Worm (Caenorhabditis elegans): ENCODE results near the gene snf-5.

DNA sequence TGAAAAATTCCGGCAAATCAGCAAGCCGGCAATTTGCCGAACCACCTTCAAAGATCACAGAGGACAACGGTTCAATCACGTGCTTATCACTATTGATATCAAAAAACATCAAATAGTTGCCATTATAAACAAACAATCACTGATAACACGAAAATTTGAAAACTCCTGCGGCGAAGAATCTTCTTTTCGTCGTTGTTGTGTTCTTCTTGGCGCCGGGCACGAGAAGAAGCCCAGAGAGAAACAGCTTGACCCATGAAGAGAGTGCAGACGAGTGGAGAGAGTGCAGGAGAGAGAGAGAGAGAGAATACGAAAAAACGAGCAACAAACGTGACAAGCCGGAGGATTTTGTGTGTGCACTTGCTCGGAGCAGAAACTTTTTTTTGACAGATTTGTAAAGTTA is 13.1 kb upstream of the snf-5 start:
- TF ChIP-seq unc-39 (tag; optimal IDR thresholded peaks at IDR 0.05) (no peak), nhr-11 (tag; optimal IDR thresholded peaks at IDR 0.05) (no peak), skn-1 (tag; optimal IDR thresholded peaks at IDR 0.05) (no peak), nhr-76 (tag; optimal IDR thresholded peaks at IDR 0.05) (no peak), pqm-1 (tag; optimal IDR thresholded peaks at IDR 0.05) (peak; percentile 95), lsy-12 (tag; optimal IDR thresholded peaks at IDR 0.05) (peak; percentile 17), snpc-4 (tag; optimal IDR thresholded peaks at IDR 0.05) (peak; percentile 9)

Measured in whole organism, L3 larva.